Worm (Caenorhabditis elegans): Measurements from ENCODE around the gene F55A11.6.

DNA sequence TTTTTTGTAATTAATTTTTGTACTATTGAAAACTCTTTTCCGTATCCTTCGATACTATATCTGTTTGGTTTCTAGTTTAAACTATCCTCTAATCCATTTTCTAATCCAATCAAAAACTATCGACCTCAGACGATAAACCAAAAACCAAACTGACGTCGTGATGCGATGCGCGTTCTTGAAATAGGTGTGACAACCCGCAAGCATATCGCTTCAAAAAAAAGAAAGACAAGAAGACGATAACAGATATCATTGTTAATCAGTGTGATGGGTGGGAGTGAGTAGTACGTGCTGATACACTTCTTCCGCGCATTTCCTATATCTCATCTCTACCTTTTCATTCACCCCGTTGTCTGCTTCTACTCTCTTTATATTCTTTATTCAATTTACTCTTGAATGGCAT lies 36.8 kb upstream of the F55A11.6 start, which contains the start of gene T04F3.1:
- no peak for TF ChIP-seq ztf-4 (tag; optimal IDR thresholded peaks at IDR 0.05)
- TF ChIP-seq nhr-6 (tag; optimal IDR thresholded peaks at IDR 0.05): no peak
- no peak for TF ChIP-seq R02D3.7 (tag; optimal IDR thresholded peaks at IDR 0.05)
- TF ChIP-seq nhr-77 (tag; optimal IDR thresholded peaks at IDR 0.05): no peak
- no peak for TF ChIP-seq F13H6.1 (tag; optimal IDR thresholded peaks at IDR 0.05)
- no peak for TF ChIP-seq skn-1 (tag; optimal IDR thresholded peaks at IDR 0.05)
- no peak for TF ChIP-seq peb-1 (tag; optimal IDR thresholded peaks at IDR 0.05)
- no peak for TF ChIP-seq ama-1 (optimal IDR thresholded peaks at IDR 0.05)
- TF ChIP-seq nhr-237 (tag; optimal IDR thresholded peaks at IDR 0.05): no peak
- TF ChIP-seq nhr-10 (tag; optimal IDR thresholded peaks at IDR 0.05): no peak
- TF ChIP-seq ztf-11 (tag; optimal IDR thresholded peaks at IDR 0.05): no peak
- TF ChIP-seq zag-1 (tag; optimal IDR thresholded peaks at IDR 0.05): no peak
- no peak for TF ChIP-seq snpc-4 (tag; optimal IDR thresholded peaks at IDR 0.05)
- TF ChIP-seq nhr-12 (tag; optimal IDR thresholded peaks at IDR 0.05): no peak

Measured in whole organism, L2 larva.